Worm (Caenorhabditis elegans): ENCODE results near the gene cyp-34A7.

Gene cyp-34A7

DNA sequence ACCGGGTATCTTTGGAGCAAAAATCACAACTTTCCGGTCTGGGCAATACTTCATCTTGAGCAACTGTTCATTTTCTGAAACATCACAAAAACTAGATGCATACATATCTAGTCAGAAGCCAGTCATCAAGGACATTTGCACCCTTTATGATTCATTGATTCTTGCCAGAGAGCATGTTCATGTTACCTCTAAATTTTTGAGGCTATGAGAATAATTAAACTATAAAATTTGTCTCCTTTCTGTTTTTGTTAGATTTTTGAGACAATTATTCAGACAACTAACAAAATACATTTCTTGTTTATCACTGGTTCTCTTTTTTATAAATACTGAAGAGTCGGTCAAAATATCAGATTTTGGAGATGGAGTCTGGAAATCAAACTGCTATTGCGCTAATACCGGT is 47.1 kb downstream of the cyp-34A7 start, which contains the start of gene srx-67:
srx-67 (plus strand) TSS at position 301 of the 400 bp plus-strand sequence.
- no peak for TF ChIP-seq F10B5.3 (tag; optimal IDR thresholded peaks at IDR 0.05)
- peak; percentile 74 for TF ChIP-seq aha-1 (tag)
- no peak for TF ChIP-seq vab-7 (GFP tag; IDR thresholded peaks at IDR 0.05)
- no peak for TF ChIP-seq nhr-48 (tag; optimal IDR thresholded peaks at IDR 0.05)

DNA sequence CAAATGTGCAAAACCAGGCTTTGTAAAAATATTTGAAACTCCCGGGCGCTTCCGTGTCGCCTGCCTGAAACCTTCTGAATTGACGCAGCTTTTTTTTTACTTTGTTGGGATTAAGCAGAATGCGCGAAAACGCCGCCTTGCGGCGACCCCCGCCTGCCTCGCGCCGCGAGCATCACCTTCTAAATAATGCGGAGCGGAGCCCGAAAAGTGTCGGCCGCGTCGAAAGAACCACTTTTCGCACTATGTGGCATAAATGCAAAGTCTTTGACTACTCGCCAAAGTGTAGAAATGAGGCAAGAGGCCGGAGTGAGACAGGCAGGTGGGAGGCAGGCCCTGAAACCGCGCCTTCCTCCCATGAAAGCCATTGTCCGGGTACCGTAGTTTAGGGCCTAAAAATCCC is 50.5 kb downstream of the cyp-34A7 start:
- TF ChIP-seq aha-1 (tag) = peak; percentile 76
- no peak for TF ChIP-seq nhr-28 (tag; optimal IDR thresholded peaks at IDR 0.05)
- 0 out of 2 replicates have a peak, but pooled peaks have one; percentile 9 for TF ChIP-seq egl-43 (GFP tag; IDR thresholded peaks at IDR 0.05)
- TF ChIP-seq unc-62 (GFP tag; optimal IDR thresholded peaks at IDR 0.05 in 1 of 2) = peak in 1 of 2 experiments; percentile 29
- TF ChIP-seq unc-62 (tag; optimal IDR thresholded peaks at IDR 0.05) = no peak
- peak; percentile 67 for TF ChIP-seq set-16 (GFP tag; IDR thresholded peaks at IDR 0.05)

DNA sequence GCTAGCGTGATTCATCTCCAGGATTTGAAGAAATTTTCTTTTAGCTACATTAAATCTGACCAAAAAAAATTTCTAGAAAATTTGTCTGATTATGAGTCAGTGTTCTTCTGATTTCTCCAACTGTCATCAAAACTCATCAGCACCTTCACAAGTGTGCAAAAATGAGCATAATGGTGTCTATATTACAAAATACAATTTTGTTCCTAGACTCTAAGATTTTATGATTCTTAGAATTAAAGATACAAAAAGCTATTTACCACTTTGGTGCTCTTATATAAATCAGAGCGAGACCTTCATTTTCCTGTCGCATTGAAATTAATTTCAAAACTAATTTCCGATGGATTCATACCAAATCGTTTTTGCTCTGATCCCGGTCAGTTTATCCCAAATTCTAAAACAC is 51.1 kb downstream of the cyp-34A7 start, which contains the start of gene srx-68:
srx-68 (plus strand) TSS at position 301 of the 400 bp plus-strand sequence.
- no peak for TF ChIP-seq zip-11 (GFP tag; IDR thresholded peaks at IDR 0.05)
- no peak for TF ChIP-seq nhr-41 (GFP tag; IDR thresholded peaks at IDR 0.05)
- no peak for TF ChIP-seq tag-97 (GFP tag; IDR thresholded peaks at IDR 0.05)
- no peak for TF ChIP-seq aha-1 (tag)
- no peak for TF ChIP-seq nhr-48 (tag; optimal IDR thresholded peaks at IDR 0.05)
- TF ChIP-seq dmd-8 (GFP tag; IDR thresholded peaks at IDR 0.05) = no peak
- TF ChIP-seq hlh-11 (tag; optimal IDR thresholded peaks at IDR 0.05) = no peak
- TF ChIP-seq nhr-77 (tag; optimal IDR thresholded peaks at IDR 0.05) = no peak
- no peak for TF ChIP-seq nhr-237 (tag; optimal IDR thresholded peaks at IDR 0.05)
- TF ChIP-seq ces-1 (GFP tag; optimal IDR thresholded peaks at IDR 0.05) = no peak
- no peak for TF ChIP-seq rbr-2 (tag; optimal IDR thresholded peaks at IDR 0.05)
- no peak for TF ChIP-seq mdl-1 (tag; optimal IDR thresholded peaks at IDR 0.05)
- no peak for TF ChIP-seq Y48G9A.11 (GFP tag; IDR thresholded peaks at IDR 0.05)
- TF ChIP-seq F49E8.2 (tag; optimal IDR thresholded peaks at IDR 0.05; ENCODE audit: borderline replicate concordance) = no peak
- TF ChIP-seq egl-43 (GFP tag; IDR thresholded peaks at IDR 0.05) = no peak
- TF ChIP-seq mxl-2 (GFP tag; conservative IDR thresholded peaks at IDR 0.05) = no peak
- no peak for TF ChIP-seq tra-1 (GFP tag; IDR thresholded peaks at IDR 0.05)
- TF ChIP-seq nhr-25 (tag; optimal IDR thresholded peaks at IDR 0.05; ENCODE audit: borderline replicate concordance, insufficient read depth) = no peak
- no peak for TF ChIP-seq F44E2.7 (GFP tag; IDR thresholded peaks at IDR 0.05)
- no peak for TF ChIP-seq dve-1 (tag; optimal IDR thresholded peaks at IDR 0.05; ENCODE audit: insufficient read depth)

Measured in whole organism, L4 larva.